Worm (Caenorhabditis elegans) whole organism, L4 larva: ENCODE data around the gene irld-49.

Experiments used
- D1046.2 ChIP-seq: fragments of 200-800 bp; sonication (Bioruptor generic); IDR thresholded peaks from 2 replicates; pipeline ENCODE4 v1.3.6; 2022; ENCODE audit warnings: missing genetic modification characterization, missing compliant biosample characterization
- F10B5.3 ChIP-seq: sonication (generic microtip); optimal IDR thresholded peaks from 2 replicates; lab custom pipeline; 2016; ENCODE audit warnings: mild to moderate bottlenecking, missing genetic modification characterization, missing compliant biosample characterization
- F26F4.8 ChIP-seq: fragments of 200-800 bp; sonication (Bioruptor generic); conservative IDR thresholded peaks from 2 replicates; pipeline ENCODE4 v1.3.6; 2022; ENCODE audit warnings: missing genetic modification characterization, missing compliant biosample characterization
- T20F7.1 ChIP-seq: fragments of 200-800 bp; sonication (Bioruptor generic); optimal IDR thresholded peaks from 2 replicates; lab custom pipeline; 2018; ENCODE audit warnings: mild to moderate bottlenecking, missing genetic modification characterization, missing compliant biosample characterization
- Y105C5A.15 ChIP-seq: fragments of 200-800 bp; sonication (Bioruptor generic); IDR thresholded peaks from 2 replicates; pipeline ENCODE4 v1.3.6; 2022; ENCODE audit warnings: missing genetic modification characterization, missing compliant biosample characterization
- Y5F2A.4 ChIP-seq: fragments of 200-800 bp; sonication (Bioruptor generic); optimal IDR thresholded peaks from 2 replicates; lab custom pipeline; 2018; ENCODE audit warnings: mild to moderate bottlenecking, missing genetic modification characterization, missing compliant biosample characterization
- Y75B8A.6 ChIP-seq: fragments of 200-800 bp; sonication (Bioruptor generic); IDR thresholded peaks from 2 replicates; pipeline ENCODE4 v1.3.6; 2022; ENCODE audit warnings: missing genetic modification reagents, missing genetic modification characterization, missing compliant biosample characterization
- ZK337.2 ChIP-seq: fragments of 200-800 bp; sonication (Bioruptor generic); IDR thresholded peaks from 2 replicates; pipeline ENCODE4 v1.3.6; 2022; ENCODE audit warnings: missing genetic modification reagents, missing genetic modification characterization, missing compliant biosample characterization
- ZK546.5 ChIP-seq, 2 experiments: sonication (generic microtip); optimal IDR thresholded peaks; 2 replicates each; lab custom pipeline; 2017; ENCODE audit warnings: missing biosample characterization in 2 of 2, missing genetic modification characterization in 2 of 2
- aha-1 ChIP-seq: fragments of 150-350 bp; peaks from one replicate; lab custom pipeline; 2014; ENCODE audit warnings: missing biosample characterization, missing genetic modification characterization
- aly-2 ChIP-seq: sonication (generic microtip); optimal IDR thresholded peaks from 2 replicates; lab custom pipeline; 2018; ENCODE audit warnings: missing biosample characterization, missing genetic modification characterization
- ama-1 ChIP-seq: fragments of 150-350 bp; optimal IDR thresholded peaks from 2 replicates; lab custom pipeline; 2014; ENCODE audit warnings: inconsistent platforms, mixed read lengths
- attf-4 ChIP-seq: sonication (generic microtip); optimal IDR thresholded peaks from 3 replicates; lab custom pipeline; 2017; ENCODE audit warnings: missing biosample characterization, missing genetic modification characterization
- ceh-28 ChIP-seq: fragments of 150-350 bp; optimal IDR thresholded peaks from 2 replicates; lab custom pipeline; 2014; ENCODE audit warnings: missing biosample characterization, missing genetic modification reagents, missing genetic modification characterization
- ceh-32 ChIP-seq: sonication (generic microtip); optimal IDR thresholded peaks from 2 replicates; lab custom pipeline; 2016; ENCODE audit warnings: mild to moderate bottlenecking, missing genetic modification characterization, missing compliant biosample characterization; ENCODE audit not compliant: poor library complexity
- ceh-62 ChIP-seq: sonication (generic microtip); optimal IDR thresholded peaks from 2 replicates; lab custom pipeline; 2017; ENCODE audit warnings: missing biosample characterization, missing genetic modification characterization
- daf-12 ChIP-seq: fragments of 150-350 bp; optimal IDR thresholded peaks from 2 replicates; lab custom pipeline; 2014; ENCODE audit warnings: missing biosample characterization, missing genetic modification reagents, missing genetic modification characterization
- daf-16 ChIP-seq, 3 experiments: sonication (generic microtip); optimal IDR thresholded peaks; 2 replicates each; lab custom pipeline; 2016 to 2017; ENCODE audit warnings: missing genetic modification characterization in 3 of 3, missing genetic modification reagents in 3 of 3, mild to moderate bottlenecking in 2 of 3, missing compliant biosample characterization in 2 of 3, missing biosample characterization in 1 of 3, moderate library complexity in 1 of 3
- daf-8 ChIP-seq: fragments of 200-800 bp; sonication (Bioruptor generic); IDR thresholded peaks from 2 replicates; pipeline ENCODE4 v1.3.6; 2022; ENCODE audit warnings: missing genetic modification characterization, missing compliant biosample characterization
- dmd-9 ChIP-seq: fragments of 200-800 bp; sonication (Bioruptor generic); IDR thresholded peaks from 2 replicates; pipeline ENCODE4 v1.3.6; 2022; ENCODE audit warnings: missing genetic modification reagents, missing genetic modification characterization, missing compliant biosample characterization
- dpl-1 ChIP-seq: fragments of 150-350 bp; optimal IDR thresholded peaks from 2 replicates; lab custom pipeline; 2014; ENCODE audit warnings: missing biosample characterization, missing genetic modification reagents, missing genetic modification characterization
- egl-43 ChIP-seq: fragments of 200-800 bp; sonication (Bioruptor generic); IDR thresholded peaks from 2 replicates; pipeline ENCODE4 v1.3.6; 2022; ENCODE audit warnings: missing genetic modification reagents, missing genetic modification characterization, missing compliant biosample characterization
- fos-1 ChIP-seq: fragments of 150-350 bp; optimal IDR thresholded peaks from 2 replicates; lab custom pipeline; 2014; ENCODE audit warnings: missing biosample characterization, missing genetic modification characterization
- lin-1 ChIP-seq: fragments of 200-800 bp; sonication (Bioruptor generic); IDR thresholded peaks from 2 replicates; pipeline ENCODE4 v1.3.6; 2022; ENCODE audit warnings: missing genetic modification reagents, missing genetic modification characterization, missing compliant biosample characterization
- lin-15B ChIP-seq: fragments of 150-350 bp; sonication (generic microtip); optimal IDR thresholded peaks from 3 replicates; lab custom pipeline; 2014; ENCODE audit warnings: missing biosample characterization, missing genetic modification characterization
- lin-29 ChIP-seq: fragments of 200-800 bp; sonication (Bioruptor generic); IDR thresholded peaks from 2 replicates; pipeline ENCODE4 v1.3.6; 2022; ENCODE audit warnings: missing genetic modification reagents, missing genetic modification characterization, missing compliant biosample characterization
- lin-38 ChIP-seq: fragments of 200-800 bp; sonication (Bioruptor generic); IDR thresholded peaks from 2 replicates; pipeline ENCODE4 v1.3.6; 2022; ENCODE audit warnings: missing genetic modification reagents, missing genetic modification characterization, missing compliant biosample characterization
- lin-39 ChIP-seq: fragments of 150-350 bp; optimal IDR thresholded peaks from 2 replicates; lab custom pipeline; 2014; ENCODE audit warnings: missing biosample characterization, missing genetic modification reagents, missing genetic modification characterization
- lir-3 ChIP-seq: sonication (generic microtip); optimal IDR thresholded peaks from 2 replicates; lab custom pipeline; 2016; ENCODE audit warnings: mild to moderate bottlenecking, missing genetic modification characterization, missing compliant biosample characterization
- lsy-2 ChIP-seq, 2 experiments: fragments of 150-350 bp in 1 of 2; sonication (generic microtip) in 1 of 2; optimal IDR thresholded peaks; 2 replicates each; lab custom pipeline; 2014 to 2017; ENCODE audit warnings: missing biosample characterization in 2 of 2, missing genetic modification characterization in 2 of 2
- madf-9 ChIP-seq: fragments of 200-800 bp; sonication (Bioruptor generic); conservative IDR thresholded peaks from 2 replicates; pipeline ENCODE4 v1.3.6; 2022; ENCODE audit warnings: missing genetic modification reagents, missing genetic modification characterization, missing compliant biosample characterization
- nhr-102 ChIP-seq: sonication (generic microtip); optimal IDR thresholded peaks from 2 replicates; lab custom pipeline; 2016; ENCODE audit warnings: mild to moderate bottlenecking, missing genetic modification characterization, moderate library complexity, missing compliant biosample characterization
- nhr-11 ChIP-seq: fragments of 150-350 bp; optimal IDR thresholded peaks from 2 replicates; lab custom pipeline; 2014; ENCODE audit warnings: missing biosample characterization, missing genetic modification characterization
- nhr-111 ChIP-seq: fragments of 200-800 bp; sonication (Bioruptor generic); optimal IDR thresholded peaks from 2 replicates; lab custom pipeline; 2018; ENCODE audit warnings: mild to moderate bottlenecking, missing genetic modification characterization, missing compliant biosample characterization
- nhr-237 ChIP-seq: sonication (generic microtip); optimal IDR thresholded peaks from 2 replicates; lab custom pipeline; 2017; ENCODE audit warnings: missing biosample characterization, missing genetic modification characterization
- nhr-76 ChIP-seq: fragments of 150-350 bp; optimal IDR thresholded peaks from 2 replicates; lab custom pipeline; 2014; ENCODE audit warnings: missing biosample characterization, missing genetic modification characterization
- php-3 ChIP-seq: fragments of 200-800 bp; sonication (Bioruptor generic); IDR thresholded peaks from 2 replicates; pipeline ENCODE4 v1.3.6; 2022; ENCODE audit warnings: missing genetic modification reagents, missing genetic modification characterization, missing compliant biosample characterization
- pqm-1 ChIP-seq: sonication (generic microtip); optimal IDR thresholded peaks from 2 replicates; lab custom pipeline; 2017; ENCODE audit warnings: missing biosample characterization, missing genetic modification characterization
- set-16 ChIP-seq: fragments of 200-800 bp; sonication (Bioruptor generic); IDR thresholded peaks from 2 replicates; pipeline ENCODE4 v1.3.6; 2022; ENCODE audit warnings: missing genetic modification reagents, missing genetic modification characterization, missing compliant biosample characterization
- snpc-4 ChIP-seq: fragments of 150-350 bp; optimal IDR thresholded peaks from 2 replicates; lab custom pipeline; 2014; ENCODE audit warnings: missing biosample characterization, missing genetic modification characterization
- spr-1 ChIP-seq: sonication (generic microtip); optimal IDR thresholded peaks from 2 replicates; lab custom pipeline; 2016; ENCODE audit warnings: mild to moderate bottlenecking, missing genetic modification characterization, missing compliant biosample characterization
- spr-3 ChIP-seq: fragments of 200-800 bp; sonication (Bioruptor generic); optimal IDR thresholded peaks from 2 replicates; lab custom pipeline; 2018; ENCODE audit warnings: mild to moderate bottlenecking, missing genetic modification characterization, missing compliant biosample characterization
- tag-97 ChIP-seq: fragments of 200-800 bp; sonication (Bioruptor generic); IDR thresholded peaks from 2 replicates; pipeline ENCODE4 v1.3.6; 2022; ENCODE audit warnings: missing genetic modification characterization, missing compliant biosample characterization
- tra-1 ChIP-seq: fragments of 200-800 bp; sonication (Bioruptor generic); IDR thresholded peaks from 2 replicates; pipeline ENCODE4 v1.3.6; 2022; ENCODE audit warnings: missing genetic modification reagents, missing genetic modification characterization, missing compliant biosample characterization
- unc-130 ChIP-seq: sonication (generic microtip); optimal IDR thresholded peaks from 2 replicates; lab custom pipeline; 2016; ENCODE audit warnings: missing genetic modification reagents, missing genetic modification characterization, missing compliant biosample characterization
- unc-62 ChIP-seq, 3 experiments: fragments of 150-350 bp in 1 of 3; sonication (generic microtip); optimal IDR thresholded peaks in 2 of 3; peaks in 1 of 3; 1 replicate in 1 of 3; 2 replicates in 2 of 3; lab custom pipeline; 2014 to 2017; ENCODE audit warnings: missing biosample characterization in 3 of 3, missing genetic modification characterization in 3 of 3, missing genetic modification reagents in 3 of 3, missing genotype in 1 of 3
- vab-7 ChIP-seq: fragments of 200-800 bp; sonication (Bioruptor generic); IDR thresholded peaks from 2 replicates; pipeline ENCODE4 v1.3.6; 2022; ENCODE audit warnings: missing genetic modification reagents, missing genetic modification characterization, missing compliant biosample characterization
- zag-1 ChIP-seq: fragments of 150-350 bp; optimal IDR thresholded peaks from 2 replicates; lab custom pipeline; 2014; ENCODE audit warnings: missing biosample characterization, missing genetic modification characterization
- zfp-2 ChIP-seq: sonication (generic microtip); optimal IDR thresholded peaks from 2 replicates; lab custom pipeline; 2016; ENCODE audit warnings: mild to moderate bottlenecking, missing genetic modification characterization, missing compliant biosample characterization
- zip-11 ChIP-seq: fragments of 200-800 bp; sonication (Bioruptor generic); IDR thresholded peaks from 2 replicates; pipeline ENCODE4 v1.3.6; 2022; ENCODE audit warnings: missing genetic modification characterization, missing compliant biosample characterization
- zip-2 ChIP-seq: fragments of 150-350 bp; optimal IDR thresholded peaks from 2 replicates; lab custom pipeline; 2014; ENCODE audit warnings: missing biosample characterization, missing genetic modification characterization

Gene irld-49

DNA sequence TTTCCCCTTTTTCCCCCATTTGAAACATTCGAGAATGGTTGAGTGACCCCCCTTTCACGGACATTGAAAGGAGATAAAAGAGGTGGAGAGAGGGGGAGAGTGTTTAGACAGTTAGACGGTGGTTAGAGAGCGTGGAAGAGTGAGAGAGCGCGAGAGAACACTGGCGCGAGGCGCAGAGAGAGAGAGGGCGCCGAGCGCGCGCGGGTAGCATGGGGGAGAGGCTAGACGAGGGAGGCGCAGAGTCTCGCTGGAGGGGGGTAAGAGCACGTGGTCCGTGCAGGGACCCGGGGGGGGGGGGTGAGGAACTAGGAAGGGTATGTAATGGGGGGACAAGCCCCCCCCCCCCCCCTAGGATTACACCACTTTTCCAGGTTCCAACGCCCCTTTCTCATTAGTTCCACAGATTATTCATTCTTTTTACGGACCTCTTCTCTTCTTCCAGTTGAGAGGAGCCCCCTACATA is 30.0 kb downstream of the irld-49 start:
- TF ChIP-seq ceh-28 (no peak), daf-12 (tag; lab: Kevin White, UChicago) (no peak), lin-1 (GFP tag; lab: Robert Waterston, UW) (peak; percentile 97), daf-8 (GFP tag; lab: Robert Waterston, UW) (no peak), D1046.2 (peak; percentile 83; the same call in 1 of the 2 replicates), zip-11 (GFP tag; lab: Robert Waterston, UW) (no peak), fos-1 (tag; lab: Kevin White, UChicago) (peak; percentile 74), ceh-62 (no peak), attf-4 (no peak), lin-38 (GFP tag; lab: Robert Waterston, UW) (peak; percentile 80), zip-2 (tag; lab: Kevin White, UChicago) (peak; percentile 59), nhr-11 (tag; lab: Kevin White, UChicago) (peak; percentile 90), snpc-4 (tag; lab: Kevin White, UChicago) (no peak), ZK546.5 (tag; optimal IDR thresholded peaks at IDR 0.05; lab: Kevin White, UChicago) (no peak), zfp-2 (tag; lab: Kevin White, UChicago) (no peak), unc-130 (GFP tag; lab: Kevin White, UChicago) (no peak), aha-1 (peak; percentile 99), madf-9 (GFP tag; lab: Robert Waterston, UW) (peak; percentile 94), lin-15B (tag; lab: Kevin White, UChicago) (no peak), egl-43 (GFP tag; lab: Robert Waterston, UW) (peak; percentile 96), lin-29 (GFP tag; lab: Robert Waterston, UW) (peak; percentile 93), F26F4.8 (GFP tag; lab: Robert Waterston, UW) (no peak), dpl-1 (peak; percentile 58), ceh-32 (tag; lab: Kevin White, UChicago) (peak; percentile 29), vab-7 (GFP tag; lab: Robert Waterston, UW) (peak; percentile 83), nhr-237 (no peak), nhr-76 (tag; lab: Kevin White, UChicago) (peak; percentile 59), zag-1 (tag; lab: Kevin White, UChicago) (peak; percentile 54), php-3 (peak; percentile 94), Y75B8A.6 (GFP tag; lab: Robert Waterston, UW) (peak; percentile 89), tag-97 (GFP tag; lab: Robert Waterston, UW) (peak; percentile 81; the same call in 1 of the 2 replicates), daf-16 (GFP tag; optimal IDR thresholded peaks at IDR 0.05; lab: Kevin White, UChicago) (peak in 1 of 2 experiments; percentile 44), daf-16 (tag; optimal IDR thresholded peaks at IDR 0.05; lab: Kevin White, UChicago) (peak; percentile 68), Y5F2A.4 (GFP tag; lab: Kevin White, UChicago) (peak; percentile 46), pqm-1 (tag; lab: Kevin White, UChicago) (peak; percentile 31), nhr-111 (GFP tag; lab: Kevin White, UChicago) (peak; percentile 76), Y105C5A.15 (GFP tag; lab: Robert Waterston, UW) (no peak), nhr-102 (tag; lab: Kevin White, UChicago) (peak; percentile 86), ZK337.2 (GFP tag; lab: Robert Waterston, UW) (0 out of 2 replicates have a peak, but pooled peaks have one; percentile 6), T20F7.1 (GFP tag; lab: Kevin White, UChicago) (peak; percentile 85), lin-39 (no peak), spr-1 (tag; lab: Kevin White, UChicago) (no peak), dmd-9 (GFP tag; lab: Robert Waterston, UW) (peak; percentile 85), tra-1 (GFP tag; lab: Robert Waterston, UW) (peak; percentile 99), ama-1 (lab: Kevin White, UChicago) (peak; percentile 41), set-16 (GFP tag; lab: Robert Waterston, UW) (peak; percentile 100), F10B5.3 (tag; lab: Kevin White, UChicago) (peak; percentile 6), unc-62 (GFP tag; optimal IDR thresholded peaks at IDR 0.05 in 1 of 2; lab: Kevin White, UChicago) (peak in 1 of 2 experiments; percentile 49), unc-62 (tag; optimal IDR thresholded peaks at IDR 0.05; lab: Kevin White, UChicago) (no peak), aly-2 (tag; lab: Kevin White, UChicago) (no peak), lir-3 (no peak), spr-3 (GFP tag; lab: Kevin White, UChicago) (peak; percentile 91), lsy-2 (tag; optimal IDR thresholded peaks at IDR 0.05; lab: Kevin White, UChicago) (peak; percentile 79 to 87)
